Worm (Caenorhabditis elegans) whole organism, L2 larva: ENCODE results near the gene fbxa-62.

ENCODE experiments used
- C34F6.9 ChIP-seq: fragments of 150-350 bp; optimal IDR thresholded peaks from 2 replicates; lab custom pipeline; 2014; ENCODE audit warnings: missing biosample characterization, missing genetic modification characterization
- R02D3.7 ChIP-seq: fragments of 150-350 bp; optimal IDR thresholded peaks from 2 replicates; lab custom pipeline; 2014; ENCODE audit warnings: missing biosample characterization, missing genetic modification characterization
- ceh-82 ChIP-seq: fragments of 150-350 bp; optimal IDR thresholded peaks from 2 replicates; lab custom pipeline; 2014; ENCODE audit warnings: missing biosample characterization, missing genetic modification characterization
- dmd-4 ChIP-seq: sonication (generic microtip); optimal IDR thresholded peaks from 2 replicates; lab custom pipeline; 2017; ENCODE audit warnings: missing biosample characterization, missing genetic modification characterization
- egl-27 ChIP-seq: sonication (generic microtip); optimal IDR thresholded peaks from 3 replicates; lab custom pipeline; 2017; ENCODE audit warnings: missing biosample characterization, missing genetic modification reagents, missing genetic modification characterization
- lin-13 ChIP-seq: fragments of 150-350 bp; optimal IDR thresholded peaks from 2 replicates; lab custom pipeline; 2014; ENCODE audit warnings: missing biosample characterization, missing genetic modification reagents, missing genetic modification characterization
- mbf-1 ChIP-seq: sonication (generic microtip); optimal IDR thresholded peaks from 2 replicates; lab custom pipeline; 2017; ENCODE audit warnings: missing biosample characterization, missing genetic modification characterization
- nhr-10 ChIP-seq: sonication (generic microtip); optimal IDR thresholded peaks from 2 replicates; lab custom pipeline; 2017; ENCODE audit warnings: missing biosample characterization, missing genetic modification characterization
- nhr-6 ChIP-seq: fragments of 150-350 bp; optimal IDR thresholded peaks from 2 replicates; lab custom pipeline; 2014; ENCODE audit warnings: missing biosample characterization, missing genetic modification characterization
- snpc-4 ChIP-seq: fragments of 150-350 bp; optimal IDR thresholded peaks from 2 replicates; lab custom pipeline; 2014; ENCODE audit warnings: missing biosample characterization, missing genetic modification characterization
- unc-62 ChIP-seq: fragments of 150-350 bp; optimal IDR thresholded peaks from 2 replicates; lab custom pipeline; 2014; ENCODE audit warnings: missing biosample characterization, missing genetic modification reagents, missing genetic modification characterization
- ztf-4 ChIP-seq: fragments of 150-350 bp; optimal IDR thresholded peaks from 2 replicates; lab custom pipeline; 2014; ENCODE audit warnings: missing biosample characterization, missing genetic modification characterization

ce11 chrIII:2223932-2224331 lies 3.6 kb upstream of the fbxa-62 start, which contains the start of gene srd-65:
- TF ChIP-seq ztf-4 (tag; lab: Kevin White, UChicago) (no peak), nhr-10 (no peak), C34F6.9 (tag; lab: Kevin White, UChicago) (no peak), snpc-4 (tag; lab: Kevin White, UChicago) (no peak), egl-27 (tag; lab: Kevin White, UChicago) (no peak), mbf-1 (tag; lab: Kevin White, UChicago) (no peak), lin-13 (GFP tag; lab: Kevin White, UChicago) (no peak), ceh-82 (tag; lab: Kevin White, UChicago) (no peak), unc-62 (GFP tag; lab: Kevin White, UChicago) (no peak), nhr-6 (no peak), R02D3.7 (tag; lab: Kevin White, UChicago) (no peak), dmd-4 (tag; lab: Kevin White, UChicago) (no peak)
